Fruit fly (Drosophila melanogaster): ENCODE measurements around the gene Ir94e.

The Ir94e gene

DNA sequence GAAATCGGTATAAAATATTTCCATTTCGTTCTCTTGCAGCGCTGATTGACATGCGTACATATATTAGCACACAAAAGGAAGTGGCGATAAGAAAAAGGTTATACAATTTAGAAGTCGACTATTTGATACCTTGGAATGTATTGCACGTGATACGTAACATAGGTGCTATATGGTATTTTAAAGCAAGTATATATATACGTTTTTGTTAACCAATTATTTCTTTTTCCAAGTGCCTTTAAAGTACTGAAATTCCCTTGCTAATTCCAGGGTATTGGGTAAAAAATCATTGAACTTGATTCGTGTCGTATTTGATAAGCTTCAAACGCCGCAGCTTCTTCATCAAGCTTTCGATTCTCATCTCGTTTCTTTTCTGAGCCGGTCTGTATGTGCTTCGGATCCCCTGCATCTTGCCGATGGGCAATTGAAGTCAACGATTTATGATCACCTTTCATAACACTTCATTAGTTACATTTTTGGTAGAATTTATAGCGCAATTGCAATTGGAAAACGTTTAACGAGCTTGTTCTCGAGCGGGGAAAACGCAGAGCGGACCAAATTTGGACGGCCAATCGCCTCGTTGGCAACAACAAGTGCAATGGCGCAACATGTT, 41.7 kb upstream of the Ir94e start, which contains the start of gene CG4408 (continued):
- TF ChIP-seq Stat92E (GFP tag; optimal IDR thresholded peaks at IDR 0.05), result no peak
- no peak for TF ChIP-seq hth (optimal IDR thresholded peaks at IDR 0.05)
- TF ChIP-seq chif (GFP tag; optimal IDR thresholded peaks at IDR 0.05), result peak in 1 of 2 experiments; percentile 27
- TF ChIP-seq CG15514 (GFP tag; optimal IDR thresholded peaks at IDR 0.05), result peak; percentile 3
- no peak for TF ChIP-seq CG31365 (tag; optimal IDR thresholded peaks at IDR 0.05)
- TF ChIP-seq bsh (GFP tag; optimal IDR thresholded peaks at IDR 0.05), result peak; percentile 19 to 20
- no peak for TF ChIP-seq H2.0 (GFP tag; IDR thresholded peaks at IDR 0.05)
- no peak for TF ChIP-seq Atf-2 (GFP tag; optimal IDR thresholded peaks at IDR 0.05)
- no peak for TF ChIP-seq Hey (tag; optimal IDR thresholded peaks at IDR 0.05)
- TF ChIP-seq CG17328 (GFP tag; IDR thresholded peaks at IDR 0.05), result peak; percentile 20; the same call in 1 of the 2 replicates
- 0 out of 3 replicates have a peak, but pooled peaks have one; percentile 22 for TF ChIP-seq CG17361 (GFP tag; IDR thresholded peaks at IDR 0.05)
- peak; percentile 45 for TF ChIP-seq CG2712 (tag; optimal IDR thresholded peaks at IDR 0.05)
- TF ChIP-seq CG13775 (GFP tag; optimal IDR thresholded peaks at IDR 0.05), result no peak
- TF ChIP-seq phol (tag; optimal IDR thresholded peaks at IDR 0.05), result peak; percentile 43
- TF ChIP-seq nmo (GFP tag; optimal IDR thresholded peaks at IDR 0.05), result peak; percentile 34
- TF ChIP-seq CG8765 (GFP tag; IDR thresholded peaks at IDR 0.05), result 0 out of 2 replicates have a peak, but pooled peaks have one; percentile 6
- TF ChIP-seq HHEX (GFP tag; optimal IDR thresholded peaks at IDR 0.05), result peak; percentile 32
- no peak for TF ChIP-seq CG6254 (GFP tag; optimal IDR thresholded peaks at IDR 0.05)
- no peak for TF ChIP-seq org-1 (GFP tag; optimal IDR thresholded peaks at IDR 0.05)
- TF ChIP-seq CG3065 (GFP tag; optimal IDR thresholded peaks at IDR 0.05), result no peak
- peak; percentile 22 for TF ChIP-seq CG9817 (tag; optimal IDR thresholded peaks at IDR 0.05)
- peak; percentile 48 for TF ChIP-seq fd96Cb (tag; optimal IDR thresholded peaks at IDR 0.05)
- TF ChIP-seq hbn (GFP tag; IDR thresholded peaks at IDR 0.05; ENCODE audit: partially characterized antibody), result no peak
- TF ChIP-seq Ptx1 (GFP tag; IDR thresholded peaks at IDR 0.05), result peak; percentile 52; the same call in 1 of the 2 replicates
- TF ChIP-seq gcm2 (GFP tag; optimal IDR thresholded peaks at IDR 0.05), result no peak
- no peak for TF ChIP-seq grn (GFP tag; optimal IDR thresholded peaks at IDR 0.05)
- peak; percentile 25 for TF ChIP-seq D19A (tag; optimal IDR thresholded peaks at IDR 0.05)
- no peak for TF ChIP-seq abd-A (tag; optimal IDR thresholded peaks at IDR 0.05)
- peak; percentile 36; the same call in 1 of the 2 replicates for TF ChIP-seq CG10366 (GFP tag; IDR thresholded peaks at IDR 0.05)
- no peak for TF ChIP-seq da (GFP tag; optimal IDR thresholded peaks at IDR 0.05)
- no peak for TF ChIP-seq CG1647 (GFP tag; optimal IDR thresholded peaks at IDR 0.05)
- TF ChIP-seq vvl (GFP tag; IDR thresholded peaks at IDR 0.05), result peak; percentile 73
- no peak for TF ChIP-seq pho (GFP tag; optimal IDR thresholded peaks at IDR 0.05)
- TF ChIP-seq tgo (GFP tag; IDR thresholded peaks at IDR 0.05), result peak; percentile 49
- no peak for TF ChIP-seq amos (GFP tag; IDR thresholded peaks at IDR 0.05; ENCODE audit: partially characterized antibody)
- peak; percentile 16 for TF ChIP-seq CG1603 (tag; optimal IDR thresholded peaks at IDR 0.05)
- no peak for TF ChIP-seq Trl (optimal IDR thresholded peaks at IDR 0.05)
- TF ChIP-seq Trl (GFP tag; optimal IDR thresholded peaks at IDR 0.05), result peak; percentile 20
- TF ChIP-seq bcd (GFP tag; optimal IDR thresholded peaks at IDR 0.05), result no peak
- TF ChIP-seq Drgx (GFP tag; IDR thresholded peaks at IDR 0.05), result peak; percentile 70
- peak; percentile 31; the same call in 1 of the 3 replicates for TF ChIP-seq Aef1 (GFP tag; IDR thresholded peaks at IDR 0.05)
- TF ChIP-seq CG30403 (GFP tag; optimal IDR thresholded peaks at IDR 0.05), result peak; percentile 43
- peak; percentile 86 for TF ChIP-seq lbe (GFP tag; optimal IDR thresholded peaks at IDR 0.05)
- peak; percentile 14 for TF ChIP-seq Dek (tag; optimal IDR thresholded peaks at IDR 0.05)
- peak; percentile 36 for TF ChIP-seq CG9727 (GFP tag; optimal IDR thresholded peaks at IDR 0.05)
- TF ChIP-seq CG17385 (GFP tag; optimal IDR thresholded peaks at IDR 0.05), result no peak
- TF ChIP-seq CG3281 (GFP tag; optimal IDR thresholded peaks at IDR 0.05), result peak; percentile 48
- TF ChIP-seq BEAF-32 (GFP tag; optimal IDR thresholded peaks at IDR 0.05), result no peak
- peak; percentile 61; the same call in 1 of the 2 replicates for TF ChIP-seq sob (GFP tag; IDR thresholded peaks at IDR 0.05)
- no peak; the same call in 1 of the 2 replicates for TF ChIP-seq ranshi (GFP tag; IDR thresholded peaks at IDR 0.05)

Data from whole organism, embryonic.